Worm (Caenorhabditis elegans) whole organism, L2 larva: ENCODE data around the gene fndc-1.

Experiments used
- C34F6.9 ChIP-seq: fragments of 150-350 bp; optimal IDR thresholded peaks from 2 replicates; lab custom pipeline; 2014; ENCODE audit warnings: missing biosample characterization, missing genetic modification characterization
- F13H6.1 ChIP-seq: sonication (generic microtip); optimal IDR thresholded peaks from 2 replicates; lab custom pipeline; 2016; ENCODE audit warnings: missing genetic modification characterization, missing compliant biosample characterization
- R02D3.7 ChIP-seq: fragments of 150-350 bp; optimal IDR thresholded peaks from 2 replicates; lab custom pipeline; 2014; ENCODE audit warnings: missing biosample characterization, missing genetic modification characterization
- Y55F3AM.14 ChIP-seq: fragments of 200-800 bp; sonication (Bioruptor generic); optimal IDR thresholded peaks from 2 replicates; lab custom pipeline; 2018; ENCODE audit warnings: mild to moderate bottlenecking, missing genetic modification characterization, missing compliant biosample characterization
- aly-2 ChIP-seq: fragments of 150-350 bp; optimal IDR thresholded peaks from 2 replicates; lab custom pipeline; 2014; ENCODE audit warnings: missing biosample characterization, missing genetic modification characterization
- ama-1 ChIP-seq: fragments of 150-350 bp; optimal IDR thresholded peaks from 2 replicates; lab custom pipeline; 2018; ENCODE audit warnings: inconsistent platforms
- blmp-1 ChIP-seq: sonication (generic microtip); optimal IDR thresholded peaks from 2 replicates; lab custom pipeline; 2017; ENCODE audit warnings: missing genetic modification characterization, mild to moderate bottlenecking, missing compliant biosample characterization, antibody characterized with exemption, moderate library complexity; ENCODE audit not compliant: insufficient read depth
- ceh-16 ChIP-seq: fragments of 150-350 bp; optimal IDR thresholded peaks from 2 replicates; lab custom pipeline; 2014; ENCODE audit warnings: missing biosample characterization, missing genetic modification characterization
- ceh-82 ChIP-seq: fragments of 150-350 bp; optimal IDR thresholded peaks from 2 replicates; lab custom pipeline; 2014; ENCODE audit warnings: missing biosample characterization, missing genetic modification characterization
- crh-2 ChIP-seq: sonication (generic microtip); optimal IDR thresholded peaks from 2 replicates; lab custom pipeline; 2017; ENCODE audit warnings: missing biosample characterization, missing genetic modification characterization
- dmd-4 ChIP-seq: sonication (generic microtip); optimal IDR thresholded peaks from 2 replicates; lab custom pipeline; 2017; ENCODE audit warnings: missing biosample characterization, missing genetic modification characterization
- egl-27 ChIP-seq: sonication (generic microtip); optimal IDR thresholded peaks from 3 replicates; lab custom pipeline; 2017; ENCODE audit warnings: missing biosample characterization, missing genetic modification reagents, missing genetic modification characterization
- elt-3 ChIP-seq: sonication (generic microtip); optimal IDR thresholded peaks from 2 replicates; lab custom pipeline; 2017; ENCODE audit warnings: missing biosample characterization, missing genetic modification characterization
- fos-1 ChIP-seq: fragments of 150-350 bp; optimal IDR thresholded peaks from 2 replicates; lab custom pipeline; 2014; ENCODE audit warnings: missing biosample characterization, missing genetic modification characterization
- gmeb-1 ChIP-seq: fragments of 150-350 bp; optimal IDR thresholded peaks from 2 replicates; lab custom pipeline; 2014; ENCODE audit warnings: missing biosample characterization, missing genetic modification characterization
- lin-11 ChIP-seq: fragments of 150-350 bp; sonication (generic microtip); optimal IDR thresholded peaks from 2 replicates; lab custom pipeline; 2014; ENCODE audit warnings: missing biosample characterization, missing genetic modification characterization, inconsistent platforms, mixed read lengths
- lin-13 ChIP-seq: fragments of 150-350 bp; optimal IDR thresholded peaks from 2 replicates; lab custom pipeline; 2014; ENCODE audit warnings: missing biosample characterization, missing genetic modification reagents, missing genetic modification characterization
- lin-39 ChIP-seq: fragments of 150-350 bp; optimal IDR thresholded peaks from 2 replicates; lab custom pipeline; 2014; ENCODE audit warnings: missing biosample characterization, missing genetic modification reagents, missing genetic modification characterization
- lsy-2 ChIP-seq, 2 experiments: fragments of 150-350 bp in 1 of 2; sonication (generic microtip) in 1 of 2; optimal IDR thresholded peaks; 2 replicates each; lab custom pipeline; 2014 to 2017; ENCODE audit warnings: missing biosample characterization in 2 of 2, missing genetic modification characterization in 2 of 2
- mab-5 ChIP-seq: fragments of 150-350 bp; optimal IDR thresholded peaks from 2 replicates; lab custom pipeline; 2014; ENCODE audit warnings: missing biosample characterization, missing genetic modification characterization
- mbf-1 ChIP-seq: sonication (generic microtip); optimal IDR thresholded peaks from 2 replicates; lab custom pipeline; 2017; ENCODE audit warnings: missing biosample characterization, missing genetic modification characterization
- mdl-1 ChIP-seq, 2 experiments: fragments of 150-350 bp in 1 of 2; sonication (generic microtip) in 1 of 2; optimal IDR thresholded peaks; 2 replicates each; lab custom pipeline; 2017; ENCODE audit warnings: missing biosample characterization in 2 of 2, missing genetic modification characterization in 2 of 2
- nhr-10 ChIP-seq: sonication (generic microtip); optimal IDR thresholded peaks from 2 replicates; lab custom pipeline; 2017; ENCODE audit warnings: missing biosample characterization, missing genetic modification characterization
- nhr-12 ChIP-seq: fragments of 150-350 bp; optimal IDR thresholded peaks from 2 replicates; lab custom pipeline; 2014; ENCODE audit warnings: missing biosample characterization, missing genetic modification characterization
- nhr-129 ChIP-seq: fragments of 150-350 bp; optimal IDR thresholded peaks from 2 replicates; lab custom pipeline; 2014; ENCODE audit warnings: missing biosample characterization, missing genetic modification characterization
- nhr-21 ChIP-seq: fragments of 150-350 bp; optimal IDR thresholded peaks from 2 replicates; lab custom pipeline; 2014; ENCODE audit warnings: missing biosample characterization, missing genetic modification characterization
- nhr-23 ChIP-seq: fragments of 150-350 bp; optimal IDR thresholded peaks from 2 replicates; lab custom pipeline; 2014; ENCODE audit warnings: missing biosample characterization, missing genetic modification reagents, missing genetic modification characterization
- nhr-237 ChIP-seq: fragments of 150-350 bp; optimal IDR thresholded peaks from 2 replicates; lab custom pipeline; 2014; ENCODE audit warnings: missing biosample characterization, missing genetic modification characterization
- nhr-25 ChIP-seq: fragments of 150-350 bp; sonication (generic microtip); optimal IDR thresholded peaks from 3 replicates; lab custom pipeline; 2014; ENCODE audit warnings: missing biosample characterization, missing genetic modification characterization
- nhr-6 ChIP-seq: fragments of 150-350 bp; optimal IDR thresholded peaks from 2 replicates; lab custom pipeline; 2014; ENCODE audit warnings: missing biosample characterization, missing genetic modification characterization
- nhr-77 ChIP-seq: fragments of 150-350 bp; optimal IDR thresholded peaks from 2 replicates; lab custom pipeline; 2014; ENCODE audit warnings: missing biosample characterization, missing genetic modification characterization
- sem-4 ChIP-seq: fragments of 150-350 bp; optimal IDR thresholded peaks from 2 replicates; lab custom pipeline; 2014; ENCODE audit warnings: missing biosample characterization, missing genetic modification reagents, missing genetic modification characterization
- sma-3 ChIP-seq: sonication (generic microtip); optimal IDR thresholded peaks from 2 replicates; lab custom pipeline; 2016; ENCODE audit warnings: missing genetic modification reagents, missing genetic modification characterization, missing compliant biosample characterization
- sma-9 ChIP-seq, 2 experiments: fragments of 150-350 bp in 1 of 2; sonication (generic microtip) in 1 of 2; optimal IDR thresholded peaks; 2 replicates each; lab custom pipeline; 2014 to 2016; ENCODE audit warnings: missing genetic modification characterization in 2 of 2, mild to moderate bottlenecking in 1 of 2, missing biosample characterization in 1 of 2, missing compliant biosample characterization in 1 of 2, missing genetic modification reagents in 1 of 2, moderate library complexity in 1 of 2
- snpc-4 ChIP-seq: fragments of 150-350 bp; optimal IDR thresholded peaks from 2 replicates; lab custom pipeline; 2014; ENCODE audit warnings: missing biosample characterization, missing genetic modification characterization
- unc-55 ChIP-seq: fragments of 150-350 bp; sonication (generic microtip); optimal IDR thresholded peaks from 3 replicates; lab custom pipeline; 2014; ENCODE audit warnings: missing biosample characterization, missing genetic modification reagents, missing genetic modification characterization
- unc-62 ChIP-seq: fragments of 150-350 bp; optimal IDR thresholded peaks from 2 replicates; lab custom pipeline; 2014; ENCODE audit warnings: missing biosample characterization, missing genetic modification reagents, missing genetic modification characterization
- zag-1 ChIP-seq: fragments of 150-350 bp; optimal IDR thresholded peaks from 2 replicates; lab custom pipeline; 2014; ENCODE audit warnings: missing biosample characterization, missing genetic modification characterization
- ztf-1 ChIP-seq: fragments of 200-800 bp; sonication (Bioruptor generic); conservative IDR thresholded peaks from 2 replicates; pipeline ENCODE4 v1.3.6; 2022; ENCODE audit warnings: missing genetic modification characterization, missing compliant biosample characterization
- ztf-4 ChIP-seq: fragments of 150-350 bp; optimal IDR thresholded peaks from 2 replicates; lab custom pipeline; 2014; ENCODE audit warnings: missing biosample characterization, missing genetic modification characterization

Gene fndc-1

ce11 chrII:11226379-11226778 lies 10.7 kb downstream of the fndc-1 start, which contains the start of gene T06D8.2:
TSS of gene T06D8.2 (plus strand) at chrII:11226679.
- TF ChIP-seq ztf-4 (tag; lab: Kevin White, UChicago) (no peak), nhr-129 (no peak), mab-5 (tag; lab: Kevin White, UChicago) (no peak), Y55F3AM.14 (GFP tag; lab: Kevin White, UChicago) (no peak), sem-4 (no peak), nhr-23 (tag; lab: Kevin White, UChicago) (no peak), lin-13 (GFP tag; lab: Kevin White, UChicago) (no peak), dmd-4 (tag; lab: Kevin White, UChicago) (no peak), nhr-12 (tag; lab: Kevin White, UChicago) (no peak), C34F6.9 (no peak), sma-3 (no peak), gmeb-1 (tag; lab: Kevin White, UChicago) (no peak), lin-11 (tag; lab: Kevin White, UChicago) (no peak), nhr-10 (tag; lab: Kevin White, UChicago) (no peak), lsy-2 (tag; optimal IDR thresholded peaks at IDR 0.05; lab: Kevin White, UChicago) (no peak), elt-3 (tag; lab: Kevin White, UChicago) (no peak), mdl-1 (tag; optimal IDR thresholded peaks at IDR 0.05; lab: Kevin White, UChicago) (no peak)

ce11 chrII:11224045-11224481 lies 13.1 kb downstream of the fndc-1 start:
- TF ChIP-seq unc-55 (GFP tag; lab: Kevin White, UChicago) (peak; percentile 67), ceh-16 (tag; lab: Kevin White, UChicago) (peak; percentile 66), mab-5 (tag; lab: Kevin White, UChicago) (peak; percentile 42), Y55F3AM.14 (GFP tag; lab: Kevin White, UChicago) (peak; percentile 58), sma-3 (peak; percentile 86), nhr-23 (tag; lab: Kevin White, UChicago) (no peak), aly-2 (tag; lab: Kevin White, UChicago) (no peak), mbf-1 (tag; lab: Kevin White, UChicago) (no peak), F13H6.1 (peak; percentile 59), nhr-237 (peak; percentile 47), lin-39 (no peak), crh-2 (tag; lab: Kevin White, UChicago) (peak; percentile 73), sma-9 (GFP tag; optimal IDR thresholded peaks at IDR 0.05; lab: Kevin White, UChicago) (peak; percentile 86), sma-9 (tag; optimal IDR thresholded peaks at IDR 0.05; lab: Kevin White, UChicago) (no peak), nhr-12 (tag; lab: Kevin White, UChicago) (no peak), fos-1 (tag; lab: Kevin White, UChicago) (peak; percentile 86), nhr-77 (peak; percentile 58), nhr-129 (peak; percentile 46), ama-1 (lab: Kevin White, UChicago) (peak; percentile 97), egl-27 (tag; lab: Kevin White, UChicago) (peak; percentile 70), blmp-1 (tag; lab: Kevin White, UChicago) (peak; percentile 24), R02D3.7 (tag; lab: Kevin White, UChicago) (peak; percentile 19), zag-1 (tag; lab: Kevin White, UChicago) (peak; percentile 44), lin-11 (tag; lab: Kevin White, UChicago) (peak; percentile 34), nhr-6 (tag; lab: Kevin White, UChicago) (peak; percentile 37), nhr-21 (tag; lab: Kevin White, UChicago) (peak; percentile 83), sem-4 (no peak), gmeb-1 (tag; lab: Kevin White, UChicago) (peak; percentile 82), ceh-82 (tag; lab: Kevin White, UChicago) (peak; percentile 22), ztf-1 (no peak), snpc-4 (tag; lab: Kevin White, UChicago) (peak; percentile 99), ztf-4 (tag; lab: Kevin White, UChicago) (no peak), lin-13 (GFP tag; lab: Kevin White, UChicago) (peak; percentile 43), nhr-25 (peak; percentile 43), unc-62 (GFP tag; lab: Kevin White, UChicago) (no peak), lsy-2 (tag; optimal IDR thresholded peaks at IDR 0.05; lab: Kevin White, UChicago) (peak; percentile 60 to 74), nhr-10 (tag; lab: Kevin White, UChicago) (peak; percentile 31)
